Fruit fly (Drosophila melanogaster): Measurements from ENCODE around the gene fzr.

Gene fzr

dm6 chrX:4635856-4636486 lies 43.4 kb downstream of the fzr start, which contains the start of the genes Alms1a and pon (continued):
- TF ChIP-seq cad (GFP tag; optimal IDR thresholded peaks at IDR 0.05) (no peak), CG13624 (GFP tag; optimal IDR thresholded peaks at IDR 0.05) (no peak), fd96Cb (tag; optimal IDR thresholded peaks at IDR 0.05) (no peak), dmrt99B (tag; optimal IDR thresholded peaks at IDR 0.05) (no peak), inv (GFP tag; IDR thresholded peaks at IDR 0.05; ENCODE audit: partially characterized antibody) (peak; percentile 60), Oli (tag; optimal IDR thresholded peaks at IDR 0.05) (no peak), lilli (GFP tag; optimal IDR thresholded peaks at IDR 0.05) (no peak), al (GFP tag; IDR thresholded peaks at IDR 0.05) (no peak), CG7839 (tag; optimal IDR thresholded peaks at IDR 0.05) (no peak), CG10979 (tag; optimal IDR thresholded peaks at IDR 0.05) (no peak), Neu2 (GFP tag; optimal IDR thresholded peaks at IDR 0.05; ENCODE audit: borderline replicate concordance) (no peak), Gsc (GFP tag; IDR thresholded peaks at IDR 0.05) (no peak), Ets97D (GFP tag; optimal IDR thresholded peaks at IDR 0.05) (no peak), CG8388 (GFP tag; optimal IDR thresholded peaks at IDR 0.05) (no peak), insv (GFP tag; optimal IDR thresholded peaks at IDR 0.05) (no peak), CG34376 (GFP tag; optimal IDR thresholded peaks at IDR 0.05) (no peak), fu2 (GFP tag; optimal IDR thresholded peaks at IDR 0.05) (no peak), tll (GFP tag; optimal IDR thresholded peaks at IDR 0.05) (no peak), phol (tag; optimal IDR thresholded peaks at IDR 0.05) (peak; percentile 79), run (tag; optimal IDR thresholded peaks at IDR 0.05) (no peak), usp (GFP tag; optimal IDR thresholded peaks at IDR 0.05) (no peak), esg (GFP tag; conservative IDR thresholded peaks at IDR 0.05) (no peak), Opbp (GFP tag; IDR thresholded peaks at IDR 0.05; ENCODE audit: partially characterized antibody) (peak; percentile 83; the same call in 2 of the 3 replicates), tin (GFP tag; optimal IDR thresholded peaks at IDR 0.05) (no peak), row (GFP tag; IDR thresholded peaks at IDR 0.05) (no peak), CG13424 (tag; optimal IDR thresholded peaks at IDR 0.05) (no peak), CG12071 (GFP tag; optimal IDR thresholded peaks at IDR 0.05) (no peak), sug (tag; optimal IDR thresholded peaks at IDR 0.05) (no peak), zfh2 (GFP tag; optimal IDR thresholded peaks at IDR 0.05) (no peak), nmo (GFP tag; optimal IDR thresholded peaks at IDR 0.05) (no peak), hb (GFP tag; IDR thresholded peaks at IDR 0.05; ENCODE audit: partially characterized antibody) (peak; percentile 94), BEAF-32 (GFP tag; optimal IDR thresholded peaks at IDR 0.05) (peak; percentile 53), CG10462 (GFP tag; optimal IDR thresholded peaks at IDR 0.05) (no peak), ewg (GFP tag; optimal IDR thresholded peaks at IDR 0.05) (no peak), CrebB (tag; optimal IDR thresholded peaks at IDR 0.05) (no peak), croc (GFP tag; conservative IDR thresholded peaks at IDR 0.05) (no peak), Med (GFP tag) (peak; percentile 23), CG13775 (GFP tag; optimal IDR thresholded peaks at IDR 0.05) (no peak), Doc3 (GFP tag; IDR thresholded peaks at IDR 0.05; ENCODE audit: partially characterized antibody) (peak; percentile 71; the same call in 2 of the 3 replicates), salm (tag; optimal IDR thresholded peaks at IDR 0.05) (no peak), Antp (GFP tag; optimal IDR thresholded peaks at IDR 0.05) (no peak), aop (GFP tag; IDR thresholded peaks at IDR 0.05) (no peak), Sry-β (GFP tag; optimal IDR thresholded peaks at IDR 0.05) (no peak), tgo (GFP tag; IDR thresholded peaks at IDR 0.05) (no peak), lov (optimal IDR thresholded peaks at IDR 0.05) (no peak), lov (GFP tag; IDR thresholded peaks at IDR 0.05) (no peak), CG10431 (GFP tag; optimal IDR thresholded peaks at IDR 0.05) (no peak), CG7556 (GFP tag; optimal IDR thresholded peaks at IDR 0.05) (no peak)
